Fruit fly (Drosophila melanogaster) Kc167 (cell line): ENCODE results near the gene Nagk.

ENCODE experiments used
- Myc ChIP-seq: fragments of >200 bp; optimal IDR thresholded peaks from 2 replicates; lab custom pipeline; 2017; ENCODE audit warnings: missing external identifiers
- Sin3A ChIP-seq: fragments of >200 bp; optimal IDR thresholded peaks from 2 replicates; lab custom pipeline; 2018; ENCODE audit warnings: missing external identifiers
- h ChIP-seq: fragments of >200 bp; optimal IDR thresholded peaks from 3 replicates; lab custom pipeline; 2018; ENCODE audit warnings: missing external identifiers
- insv ChIP-seq: fragments of >200 bp; optimal IDR thresholded peaks from 3 replicates; lab custom pipeline; 2018; ENCODE audit warnings: missing external identifiers
- psq ChIP-seq: fragments of >200 bp; optimal IDR thresholded peaks from 2 replicates; lab custom pipeline; 2017; ENCODE audit warnings: missing external identifiers
- ttk ChIP-seq: sonication (Bioruptor generic); optimal IDR thresholded peaks from 2 replicates; lab custom pipeline; 2017; ENCODE audit warnings: missing external identifiers

Gene Nagk

dm6 chr3R:15330472-15330871, 12.6 kb downstream of the Nagk start, which contains the start of gene mRpL9:
mRpL9 (plus strand) TSS chr3R:15330738.
- TF ChIP-seq Sin3A: no peak
- TF ChIP-seq psq (lab: Kevin White, UChicago): no peak
- no peak for TF ChIP-seq ttk (lab: Kevin White, UChicago)
- TF ChIP-seq Myc: no peak
- TF ChIP-seq insv: no peak
- TF ChIP-seq h (lab: Kevin White, UChicago): no peak

dm6 chr3R:15328083-15328779, 14.8 kb downstream of the Nagk start, which contains the start of the genes CG6236 and ea:
CG6236 (minus strand) TSS chr3R:15328269.
ea (plus strand) TSS chr3R:15328729.
- no peak for TF ChIP-seq insv
- TF ChIP-seq ttk (lab: Kevin White, UChicago): no peak
- no peak for TF ChIP-seq psq (lab: Kevin White, UChicago)
- no peak for TF ChIP-seq Sin3A
- TF ChIP-seq h (lab: Kevin White, UChicago): no peak
- TF ChIP-seq Myc: no peak

DNA sequence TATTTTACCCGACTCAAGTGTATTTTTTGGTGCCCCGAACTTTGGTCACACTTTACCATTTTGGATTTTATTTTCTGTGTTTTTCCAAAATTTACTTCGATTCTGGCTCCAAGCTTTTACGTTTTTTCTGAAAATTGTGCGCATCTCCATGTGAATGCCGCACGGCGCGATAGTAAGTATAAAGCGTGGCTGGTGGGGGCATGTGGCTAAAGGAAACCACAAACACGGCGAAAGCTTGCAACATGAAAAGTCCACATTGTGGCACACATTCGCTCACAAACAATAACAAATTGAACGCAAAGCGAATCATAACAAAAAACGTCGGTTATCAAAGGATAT, 22.3 kb downstream of the Nagk start, which contains the start of gene ear:
Gene ear (plus strand): TSS at position 10 of the 339 bp plus-strand sequence.
- TF ChIP-seq h (lab: Kevin White, UChicago) (no peak), psq (lab: Kevin White, UChicago) (no peak), Sin3A (no peak), insv (no peak), ttk (lab: Kevin White, UChicago) (no peak), Myc (no peak)

- TF ChIP-seq ttk (lab: Kevin White, UChicago): no peak
- no peak for TF ChIP-seq psq (lab: Kevin White, UChicago)
- no peak for TF ChIP-seq Sin3A
- no peak for TF ChIP-seq h (lab: Kevin White, UChicago)
- no peak for TF ChIP-seq insv
- TF ChIP-seq Myc: no peak
Measured at dm6 chr3R:15319912-15320746, 22.9 kb downstream of the Nagk start, which contains the start of the genes CG6276 and CG44040. CG6276 (minus strand) TSS chr3R:15320069. CG44040 (plus strand) TSS chr3R:15320378.

dm6 chr3R:15316326-15316725, 26.7 kb downstream of the Nagk start, which contains the start of gene CG14866:
CG14866 (plus strand) TSS chr3R:15316471.
- TF ChIP-seq insv: no peak
- TF ChIP-seq ttk (lab: Kevin White, UChicago): no peak
- no peak for TF ChIP-seq psq (lab: Kevin White, UChicago)
- no peak for TF ChIP-seq Myc
- TF ChIP-seq h (lab: Kevin White, UChicago): no peak
- TF ChIP-seq Sin3A: no peak

- TF ChIP-seq ttk (lab: Kevin White, UChicago): no peak
- no peak for TF ChIP-seq Sin3A
- no peak for TF ChIP-seq h (lab: Kevin White, UChicago)
- TF ChIP-seq Myc: no peak
- no peak for TF ChIP-seq psq (lab: Kevin White, UChicago)
- no peak for TF ChIP-seq insv
Measured at dm6 chr3R:15313836-15314235, 29.2 kb downstream of the Nagk start.

DNA sequence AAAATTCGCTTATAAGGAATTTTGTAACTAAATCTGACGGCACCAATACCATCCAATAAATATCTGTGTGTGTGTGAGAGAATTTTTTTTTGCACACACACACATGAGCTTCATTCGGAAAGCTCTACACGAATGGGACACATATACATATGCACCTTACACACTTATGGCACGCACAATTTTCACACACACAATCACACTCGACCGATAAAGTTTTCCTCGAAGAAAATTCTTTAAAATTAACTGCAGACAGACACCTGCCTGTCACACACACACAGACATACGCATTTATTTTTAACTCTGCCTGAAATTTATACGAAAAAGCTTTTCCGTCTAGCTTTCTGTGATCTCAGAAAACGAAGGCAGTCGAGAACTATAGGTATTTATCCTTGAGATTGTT, 32.4 kb downstream of the Nagk start:
- TF ChIP-seq ttk (lab: Kevin White, UChicago): no peak
- no peak for TF ChIP-seq Sin3A
- TF ChIP-seq insv: no peak
- TF ChIP-seq psq (lab: Kevin White, UChicago): no peak
- TF ChIP-seq Myc: no peak
- TF ChIP-seq h (lab: Kevin White, UChicago): no peak

DNA sequence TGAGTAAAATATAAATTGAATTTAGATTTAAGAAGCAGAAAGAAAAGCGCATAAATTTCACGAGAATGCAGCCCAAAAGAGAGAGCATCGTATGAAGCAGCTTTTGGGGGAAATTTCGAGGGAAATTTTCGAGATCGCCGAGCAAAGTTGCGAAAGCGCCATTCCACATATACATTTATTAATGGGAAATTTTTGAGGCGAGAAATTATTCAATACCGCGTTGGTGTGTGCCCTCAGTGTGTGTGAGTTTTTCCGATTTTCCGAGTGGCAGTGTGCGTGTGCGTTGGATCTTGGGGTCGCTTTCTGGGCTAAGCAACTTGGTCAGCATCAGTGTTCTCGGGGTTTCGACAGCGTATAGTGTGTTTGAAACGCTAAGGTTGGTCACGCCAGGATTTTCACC, 33.1 kb downstream of the Nagk start, which contains the start of gene Tm2:
Gene Tm2 (plus strand): TSS at position 270 of the 400 bp plus-strand sequence.
- TF ChIP-seq h (lab: Kevin White, UChicago): no peak

DNA sequence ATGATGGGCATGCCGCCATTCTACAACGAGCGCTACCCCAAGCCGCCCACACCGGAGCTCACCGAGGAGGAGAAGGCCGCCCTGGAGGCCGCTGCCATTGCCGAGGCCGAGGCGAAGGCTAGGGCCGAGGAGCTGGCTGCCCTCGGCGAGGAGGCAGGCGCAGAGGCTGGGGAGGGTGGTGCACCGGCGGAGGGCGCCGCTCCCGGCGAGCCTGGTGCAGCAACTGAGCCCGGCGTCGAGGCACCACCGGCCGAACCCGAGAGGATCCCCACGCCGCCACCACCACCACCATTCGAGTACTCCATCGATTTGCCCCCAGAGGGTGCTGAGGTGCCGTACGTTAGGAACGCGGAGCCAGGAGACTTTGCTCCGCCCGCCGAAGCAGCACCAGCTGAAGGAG, 37.8 kb downstream of the Nagk start:
- TF ChIP-seq psq (lab: Kevin White, UChicago): no peak
- TF ChIP-seq h (lab: Kevin White, UChicago): no peak
- no peak for TF ChIP-seq Sin3A
- no peak for TF ChIP-seq Myc

DNA sequence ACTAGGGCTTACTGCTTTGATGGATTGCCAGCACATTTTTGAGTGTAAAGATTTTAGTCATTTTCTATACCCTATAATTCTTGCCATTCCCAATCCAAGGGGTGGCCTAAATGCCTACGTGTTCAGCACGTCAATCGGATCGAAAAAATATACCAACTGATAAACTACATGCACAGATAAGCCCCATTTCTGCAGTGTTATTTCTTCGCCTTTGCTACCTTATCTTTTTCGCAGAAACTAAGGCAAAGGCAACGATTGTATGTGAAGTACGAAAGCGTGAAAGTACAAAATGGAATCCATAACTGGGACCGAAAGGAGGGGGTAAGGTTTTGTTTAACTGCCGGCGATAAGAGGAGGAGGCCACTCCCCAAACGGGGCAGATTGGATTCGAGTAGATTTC, 45.2 kb downstream of the Nagk start:
- TF ChIP-seq ttk (lab: Kevin White, UChicago) (no peak), h (lab: Kevin White, UChicago) (no peak), Sin3A (no peak), insv (no peak), Myc (no peak), psq (lab: Kevin White, UChicago) (no peak)

- no peak for TF ChIP-seq ttk (lab: Kevin White, UChicago)
- TF ChIP-seq Sin3A: no peak
- TF ChIP-seq Myc: no peak
- no peak for TF ChIP-seq h (lab: Kevin White, UChicago)
- no peak for TF ChIP-seq psq (lab: Kevin White, UChicago)
- no peak for TF ChIP-seq insv
Measured at dm6 chr3R:15293878-15294350, 49.1 kb downstream of the Nagk start.

DNA sequence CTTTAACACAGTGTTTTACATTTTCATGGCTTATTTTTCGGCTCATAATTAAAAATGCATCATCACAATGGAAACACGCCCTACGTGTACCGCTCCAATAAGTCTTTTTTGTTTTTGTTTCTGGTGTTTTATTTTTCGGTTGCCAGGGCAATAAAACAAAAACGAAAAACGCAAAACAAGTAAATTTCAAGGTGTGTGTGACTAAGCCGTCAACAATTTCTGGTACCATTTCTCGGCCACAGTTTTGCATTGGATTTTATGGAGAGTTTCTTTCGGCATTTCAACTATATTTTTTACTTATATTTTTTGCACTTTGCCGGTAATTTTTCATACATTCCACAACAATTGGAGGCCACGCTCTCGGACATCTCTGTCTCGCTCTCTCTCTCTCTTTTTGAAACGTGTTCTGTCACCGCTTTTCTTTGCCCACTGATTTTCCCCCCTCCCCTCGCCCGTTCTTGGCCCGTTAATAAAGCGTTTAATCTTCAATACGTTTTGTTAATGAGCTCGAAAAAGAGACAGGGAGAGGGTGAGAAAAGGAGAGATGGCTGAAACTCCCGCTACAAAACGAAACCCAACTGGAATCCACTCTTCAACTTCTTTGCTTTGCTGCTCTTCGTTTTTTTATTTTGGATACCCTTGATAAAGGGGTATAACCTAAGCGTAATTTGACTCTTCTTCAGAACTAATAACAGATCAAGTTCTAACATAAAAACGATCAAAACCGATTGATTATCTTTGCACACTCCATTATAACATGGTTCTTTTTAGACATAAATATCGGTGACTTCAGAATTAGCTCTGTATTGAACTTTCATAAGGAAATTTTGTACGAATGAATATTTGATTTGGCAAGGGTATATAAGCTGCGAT, 49.8 kb downstream of the Nagk start:
- TF ChIP-seq Myc (no peak), ttk (lab: Kevin White, UChicago) (no peak), psq (lab: Kevin White, UChicago) (no peak), Sin3A (no peak), h (lab: Kevin White, UChicago) (no peak), insv (no peak)
